Worm (Caenorhabditis elegans) whole organism, mixed stage, embryonic: ENCODE data around the gene spon-1.

Source experiments
- M03D4.4 ChIP-seq: sonication (generic microtip); optimal IDR thresholded peaks from 2 replicates; lab custom pipeline; 2017; ENCODE audit warnings: mild to moderate bottlenecking, missing genetic modification characterization, missing compliant biosample characterization
- bed-3 ChIP-seq: fragments of 200-800 bp; sonication (Bioruptor generic); optimal IDR thresholded peaks from 3 replicates; lab custom pipeline; 2018; ENCODE audit warnings: mild to moderate bottlenecking, missing genetic modification characterization, moderate library complexity, missing compliant biosample characterization
- blmp-1 ChIP-seq: fragments of 150-350 bp; optimal IDR thresholded peaks from 2 replicates; lab custom pipeline; 2014; ENCODE audit warnings: missing biosample characterization, missing genetic modification characterization
- ceh-39 ChIP-seq: fragments of 150-350 bp; optimal IDR thresholded peaks from 2 replicates; lab custom pipeline; 2014; ENCODE audit warnings: missing biosample characterization, missing genetic modification characterization
- ceh-43 ChIP-seq: fragments of 200-800 bp; sonication (Bioruptor generic); optimal IDR thresholded peaks from 2 replicates; lab custom pipeline; 2018; ENCODE audit warnings: mild to moderate bottlenecking, missing genetic modification characterization, moderate library complexity, missing compliant biosample characterization
- ceh-83 ChIP-seq: fragments of 200-800 bp; sonication (Bioruptor generic); optimal IDR thresholded peaks from 2 replicates; lab custom pipeline; 2018; ENCODE audit warnings: mild to moderate bottlenecking, missing genetic modification characterization, missing compliant biosample characterization
- ces-1 ChIP-seq: fragments of 150-350 bp; optimal IDR thresholded peaks from 2 replicates; lab custom pipeline; 2014; ENCODE audit warnings: missing biosample characterization, missing genetic modification reagents, missing genetic modification characterization
- cnd-1 ChIP-seq: fragments of 200-800 bp; sonication (Bioruptor generic); optimal IDR thresholded peaks from 2 replicates; lab custom pipeline; 2018; ENCODE audit warnings: mild to moderate bottlenecking, missing genetic modification characterization, missing compliant biosample characterization
- drap-1 ChIP-seq: fragments of 200-800 bp; sonication (Bioruptor generic); optimal IDR thresholded peaks from 3 replicates; lab custom pipeline; 2018; ENCODE audit warnings: mild to moderate bottlenecking, missing genetic modification characterization, missing compliant biosample characterization
- flh-1 ChIP-seq: fragments of 200-800 bp; sonication (Bioruptor generic); optimal IDR thresholded peaks from 2 replicates; lab custom pipeline; 2018; ENCODE audit warnings: mild to moderate bottlenecking, missing genetic modification characterization, moderate library complexity, missing compliant biosample characterization
- ham-2 ChIP-seq: fragments of 200-800 bp; sonication (Bioruptor generic); optimal IDR thresholded peaks from 2 replicates; lab custom pipeline; 2018; ENCODE audit warnings: mild to moderate bottlenecking, missing genetic modification characterization, missing compliant biosample characterization
- lin-13 ChIP-seq: fragments of 150-350 bp; optimal IDR thresholded peaks from 2 replicates; lab custom pipeline; 2014; ENCODE audit warnings: missing biosample characterization, missing genetic modification characterization
- lin-32 ChIP-seq: fragments of 200-800 bp; sonication (Bioruptor generic); optimal IDR thresholded peaks from 2 replicates; lab custom pipeline; 2018; ENCODE audit warnings: mild to moderate bottlenecking, missing genetic modification characterization, missing compliant biosample characterization
- lsy-2 ChIP-seq: fragments of 150-350 bp; optimal IDR thresholded peaks from 2 replicates; lab custom pipeline; 2014; ENCODE audit warnings: missing biosample characterization, missing genetic modification characterization
- mab-5 ChIP-seq: fragments of 150-350 bp; optimal IDR thresholded peaks from 2 replicates; lab custom pipeline; 2014; ENCODE audit warnings: missing biosample characterization, missing genetic modification characterization
- mep-1 ChIP-seq: fragments of 150-350 bp; optimal IDR thresholded peaks from 2 replicates; lab custom pipeline; 2017; ENCODE audit warnings: missing biosample characterization, missing genetic modification reagents, missing genetic modification characterization, inconsistent platforms
- nhr-12 ChIP-seq: fragments of 150-350 bp; optimal IDR thresholded peaks from 2 replicates; lab custom pipeline; 2014; ENCODE audit warnings: missing biosample characterization, missing genetic modification characterization
- nhr-2 ChIP-seq: fragments of 150-350 bp; optimal IDR thresholded peaks from 2 replicates; lab custom pipeline; 2014; ENCODE audit warnings: missing biosample characterization, missing genetic modification characterization
- nhr-237 ChIP-seq: fragments of 150-350 bp; optimal IDR thresholded peaks from 2 replicates; lab custom pipeline; 2014; ENCODE audit warnings: missing biosample characterization, missing genetic modification characterization
- nhr-76 ChIP-seq: sonication (generic microtip); optimal IDR thresholded peaks from 2 replicates; lab custom pipeline; 2017; ENCODE audit warnings: missing biosample characterization, missing genetic modification characterization
- pha-4 ChIP-seq: fragments of 150-350 bp; optimal IDR thresholded peaks from 2 replicates; lab custom pipeline; 2018; ENCODE audit warnings: missing biosample characterization, missing genetic modification reagents, missing genetic modification characterization
- sem-2 ChIP-seq: fragments of 200-800 bp; sonication (Bioruptor generic); optimal IDR thresholded peaks from 2 replicates; lab custom pipeline; 2018; ENCODE audit warnings: mild to moderate bottlenecking, missing genetic modification characterization, missing compliant biosample characterization
- snpc-4 ChIP-seq: fragments of 150-350 bp; optimal IDR thresholded peaks from 2 replicates; lab custom pipeline; 2014; ENCODE audit warnings: missing biosample characterization, missing genetic modification characterization
- sptf-1 ChIP-seq: sonication (generic microtip); optimal IDR thresholded peaks from 2 replicates; lab custom pipeline; 2017; ENCODE audit warnings: mild to moderate bottlenecking, missing genetic modification characterization, moderate library complexity, missing compliant biosample characterization
- tbx-8 ChIP-seq: fragments of 200-800 bp; sonication (Bioruptor generic); optimal IDR thresholded peaks from 2 replicates; lab custom pipeline; 2018; ENCODE audit warnings: mild to moderate bottlenecking, missing genetic modification characterization, moderate library complexity, missing compliant biosample characterization
- unc-120 ChIP-seq: sonication (generic microtip); optimal IDR thresholded peaks from 2 replicates; lab custom pipeline; 2017; ENCODE audit warnings: missing genetic modification characterization, missing compliant biosample characterization; ENCODE audit not compliant: poor library complexity, severe bottlenecking
- unc-39 ChIP-seq: fragments of 150-350 bp; optimal IDR thresholded peaks from 2 replicates; lab custom pipeline; 2014; ENCODE audit warnings: missing biosample characterization, missing genetic modification characterization
- unc-62 ChIP-seq: fragments of 150-350 bp; optimal IDR thresholded peaks from 2 replicates; lab custom pipeline; 2014; ENCODE audit warnings: missing biosample characterization, missing genetic modification reagents, missing genetic modification characterization
- zip-8 ChIP-seq: fragments of 150-350 bp; optimal IDR thresholded peaks from 2 replicates; lab custom pipeline; 2014; ENCODE audit warnings: missing biosample characterization, missing genetic modification characterization
- ztf-11 ChIP-seq: fragments of 150-350 bp; optimal IDR thresholded peaks from 2 replicates; lab custom pipeline; 2014; ENCODE audit warnings: missing biosample characterization, missing genetic modification characterization

Gene spon-1

ce11 chrII:7131871-7132693 lies 15.7 kb downstream of the spon-1 start, which contains the start of the genes T07F8.4 and gld-3:
T07F8.4 (minus strand) TSS chrII:7132032.
gld-3 (plus strand) TSS chrII:7132643.
- TF ChIP-seq nhr-2 (no peak), ceh-39 (tag; lab: Kevin White, UChicago) (no peak), unc-62 (GFP tag; lab: Kevin White, UChicago) (no peak), blmp-1 (tag; lab: Kevin White, UChicago) (no peak), sptf-1 (peak; percentile 42), mep-1 (tag; lab: Kevin White, UChicago) (peak; percentile 62), lsy-2 (tag; lab: Kevin White, UChicago) (peak; percentile 93)

DNA sequence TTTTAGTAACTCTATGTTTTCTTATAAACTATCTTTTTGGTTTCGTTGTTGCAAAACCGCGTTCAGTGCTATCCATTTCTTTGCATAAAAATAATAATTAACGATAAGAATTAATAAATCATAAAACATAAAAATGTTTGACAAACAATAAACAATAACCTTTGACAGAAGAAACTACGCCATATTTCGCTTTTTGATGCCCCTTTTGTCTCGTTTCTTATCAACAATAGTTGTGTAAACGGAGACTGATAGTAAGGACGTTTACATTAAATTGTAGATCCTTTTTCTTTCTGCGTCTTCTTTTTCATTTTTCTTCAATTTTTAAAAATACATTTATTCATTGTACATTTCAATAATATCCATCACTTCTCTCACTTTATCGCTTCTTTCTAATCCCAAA lies 22.7 kb downstream of the spon-1 start:
- TF ChIP-seq pha-4 (no peak), mep-1 (tag; lab: Kevin White, UChicago) (no peak), ham-2 (GFP tag; lab: Kevin White, UChicago) (no peak), flh-1 (GFP tag; lab: Kevin White, UChicago) (no peak), M03D4.4 (tag; lab: Kevin White, UChicago) (no peak), bed-3 (GFP tag; lab: Kevin White, UChicago) (no peak), mab-5 (no peak)

DNA sequence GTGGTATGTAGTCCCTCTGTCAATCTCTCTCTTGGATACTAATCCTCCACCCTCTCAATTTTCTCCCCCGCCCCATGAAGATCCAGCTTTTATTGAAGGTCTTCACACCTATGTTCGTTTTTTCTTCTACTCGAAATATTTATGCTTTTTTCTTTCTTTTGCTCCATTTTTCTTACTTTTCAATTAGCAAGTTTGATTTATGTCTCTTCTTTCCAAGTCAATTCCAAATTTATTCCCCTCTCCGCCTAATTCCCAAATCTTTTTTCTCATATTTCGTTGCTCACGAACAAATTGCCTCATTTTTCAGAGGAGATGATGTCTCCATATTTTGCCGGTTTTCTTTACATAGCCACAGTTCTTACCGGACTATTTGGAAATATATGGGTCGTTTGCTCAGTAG lies 27.9 kb downstream of the spon-1 start, which contains the start of gene npr-31:
Gene npr-31, plus strand, starts transcription at position 301 of the 400 bp plus-strand sequence.
- TF ChIP-seq cnd-1 (tag; lab: Kevin White, UChicago) = no peak
- TF ChIP-seq unc-120 (tag; lab: Kevin White, UChicago) = no peak
- TF ChIP-seq ztf-11 = no peak
- TF ChIP-seq pha-4 = no peak
- TF ChIP-seq drap-1 = no peak

DNA sequence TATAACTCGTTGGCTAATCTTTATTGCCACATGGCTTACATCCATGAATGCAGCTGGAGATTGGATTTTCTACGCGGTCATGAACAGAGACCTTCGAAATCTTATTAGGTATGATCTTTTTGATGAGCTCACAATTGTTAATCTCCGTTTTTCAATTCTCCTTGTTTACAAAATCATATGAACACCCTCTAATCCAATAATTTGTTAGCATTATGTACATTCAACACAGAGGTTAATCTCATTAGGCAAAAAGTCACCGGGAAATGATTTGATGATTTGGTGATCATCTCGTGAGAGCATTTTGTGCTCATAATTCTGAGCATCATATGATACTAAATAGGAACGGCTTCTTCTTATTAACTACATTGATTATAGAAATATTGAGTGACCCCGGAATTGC lies 29.9 kb downstream of the spon-1 start:
- TF ChIP-seq lsy-2 (tag; lab: Kevin White, UChicago) (no peak), unc-62 (GFP tag; lab: Kevin White, UChicago) (no peak), sptf-1 (no peak), nhr-12 (tag; lab: Kevin White, UChicago) (no peak), lin-13 (tag; lab: Kevin White, UChicago) (no peak), nhr-76 (tag; lab: Kevin White, UChicago) (no peak), snpc-4 (no peak), mab-5 (no peak), ceh-43 (GFP tag; lab: Kevin White, UChicago) (no peak), blmp-1 (tag; lab: Kevin White, UChicago) (no peak), ham-2 (GFP tag; lab: Kevin White, UChicago) (no peak), mep-1 (tag; lab: Kevin White, UChicago) (no peak)
- TF ChIP-seq, all 35 proteins: peak for 0

DNA sequence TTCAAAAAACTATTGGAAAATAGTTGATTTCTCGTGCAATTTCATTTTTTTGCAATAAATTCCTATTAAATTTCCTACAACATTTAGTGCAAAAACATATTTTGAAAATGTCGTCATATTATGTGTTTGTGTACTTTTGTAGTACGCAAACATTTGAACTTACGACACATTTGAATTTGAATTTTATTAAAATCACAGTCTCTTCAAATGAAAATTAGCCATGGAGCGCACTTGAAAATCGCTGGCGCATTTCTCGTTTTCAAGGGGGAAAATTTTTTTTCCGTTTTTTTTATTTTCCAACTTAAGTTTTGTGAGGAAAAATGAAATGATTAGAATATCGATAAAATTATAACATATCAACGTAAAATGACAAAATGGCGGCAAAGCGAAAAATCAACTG lies 31.2 kb downstream of the spon-1 start:
- TF ChIP-seq pha-4 = no peak
- no peak for TF ChIP-seq zip-8 (tag; lab: Kevin White, UChicago)
- TF ChIP-seq ham-2 (GFP tag; lab: Kevin White, UChicago) = no peak
- peak; percentile 72 for TF ChIP-seq lsy-2 (tag; lab: Kevin White, UChicago)
- TF ChIP-seq unc-120 (tag; lab: Kevin White, UChicago) = no peak
- TF ChIP-seq ztf-11 = no peak
- no peak for TF ChIP-seq tbx-8 (GFP tag; lab: Kevin White, UChicago)
- TF ChIP-seq lin-13 (tag; lab: Kevin White, UChicago) = no peak
- TF ChIP-seq ces-1 (GFP tag; lab: Kevin White, UChicago) = peak; percentile 49
- TF ChIP-seq drap-1 = no peak
- TF ChIP-seq nhr-76 (tag; lab: Kevin White, UChicago) = no peak
- no peak for TF ChIP-seq sem-2 (GFP tag; lab: Kevin White, UChicago)
- no peak for TF ChIP-seq ceh-83 (GFP tag; lab: Kevin White, UChicago)
- no peak for TF ChIP-seq mep-1 (tag; lab: Kevin White, UChicago)
- TF ChIP-seq unc-39 (tag; lab: Kevin White, UChicago) = no peak
- peak; percentile 51 for TF ChIP-seq nhr-237 (tag; lab: Kevin White, UChicago)
- TF ChIP-seq cnd-1 (tag; lab: Kevin White, UChicago) = no peak
- TF ChIP-seq ceh-39 (tag; lab: Kevin White, UChicago) = no peak
- no peak for TF ChIP-seq M03D4.4 (tag; lab: Kevin White, UChicago)
- TF ChIP-seq lin-32 (GFP tag; lab: Kevin White, UChicago) = no peak
- TF ChIP-seq bed-3 (GFP tag; lab: Kevin White, UChicago) = no peak
- no peak for TF ChIP-seq nhr-2
